Fruit fly (Drosophila melanogaster) whole organism, embryonic: ENCODE data around the gene CG31230.

Experiments used
- CG13775 ChIP-seq: fragments of 200-800 bp; sonication (Bioruptor generic); optimal IDR thresholded peaks from 3 replicates; lab custom pipeline; 2017; ENCODE audit warnings: missing biosample characterization, mild to moderate bottlenecking, missing genetic modification characterization
- CG14710 ChIP-seq: fragments of 200-800 bp; sonication (Bioruptor generic); optimal IDR thresholded peaks from 3 replicates; lab custom pipeline; 2019; ENCODE audit warnings: missing biosample characterization, mild to moderate bottlenecking, missing genetic modification characterization, moderate library complexity
- CG14860 ChIP-seq: fragments of 200-800 bp; sonication (Bioruptor generic); IDR thresholded peaks from 3 replicates; pipeline ENCODE4 v1.3.6; 2022; ENCODE audit warnings: missing biosample characterization, missing genetic modification characterization; ENCODE audit not compliant: partially characterized antibody
- CG4424 ChIP-seq: fragments of 200-800 bp; sonication (Bioruptor generic); optimal IDR thresholded peaks from 3 replicates; lab custom pipeline; 2016; ENCODE audit warnings: missing biosample characterization, missing genetic modification characterization
- fu2 ChIP-seq: fragments of 200-800 bp; sonication (Bioruptor generic); optimal IDR thresholded peaks from 2 replicates; lab custom pipeline; 2016; ENCODE audit warnings: missing biosample characterization, missing genetic modification characterization

DNA sequence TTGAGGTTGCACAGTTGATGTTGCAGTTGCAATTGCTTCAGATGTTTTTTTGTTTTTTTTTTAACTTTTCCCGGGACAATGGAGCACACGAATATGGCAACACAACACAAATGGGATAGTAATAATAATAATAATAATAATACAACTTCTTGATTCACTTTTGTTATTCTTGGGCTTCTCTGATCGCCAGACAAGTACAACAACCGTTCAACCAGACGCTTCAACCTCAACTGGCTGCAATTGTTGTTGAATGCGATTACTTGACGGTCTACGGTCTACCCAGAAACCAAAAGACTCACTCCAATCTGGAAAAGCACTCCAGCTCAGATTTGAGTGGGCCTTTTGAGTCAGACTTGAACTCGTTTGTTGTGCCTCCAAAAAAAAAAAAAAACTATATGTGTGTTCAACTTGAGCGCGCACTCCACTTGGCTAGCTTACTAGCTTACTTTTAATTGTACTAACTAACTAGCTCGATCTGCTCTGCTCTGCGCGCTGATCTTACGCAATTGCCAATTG lies 30.2 kb upstream of the CG31230 start, which contains the start of gene CG14301:
- TF ChIP-seq CG13775 (GFP tag; lab: Kevin White, UChicago) (no peak), fu2 (GFP tag; lab: Kevin White, UChicago) (no peak), CG14710 (no peak), CG14860 (GFP tag; lab: Robert Waterston, UW) (no peak), CG4424 (no peak)
